Fruit fly (Drosophila melanogaster): ENCODE results near the gene Mat89Ba.

DNA sequence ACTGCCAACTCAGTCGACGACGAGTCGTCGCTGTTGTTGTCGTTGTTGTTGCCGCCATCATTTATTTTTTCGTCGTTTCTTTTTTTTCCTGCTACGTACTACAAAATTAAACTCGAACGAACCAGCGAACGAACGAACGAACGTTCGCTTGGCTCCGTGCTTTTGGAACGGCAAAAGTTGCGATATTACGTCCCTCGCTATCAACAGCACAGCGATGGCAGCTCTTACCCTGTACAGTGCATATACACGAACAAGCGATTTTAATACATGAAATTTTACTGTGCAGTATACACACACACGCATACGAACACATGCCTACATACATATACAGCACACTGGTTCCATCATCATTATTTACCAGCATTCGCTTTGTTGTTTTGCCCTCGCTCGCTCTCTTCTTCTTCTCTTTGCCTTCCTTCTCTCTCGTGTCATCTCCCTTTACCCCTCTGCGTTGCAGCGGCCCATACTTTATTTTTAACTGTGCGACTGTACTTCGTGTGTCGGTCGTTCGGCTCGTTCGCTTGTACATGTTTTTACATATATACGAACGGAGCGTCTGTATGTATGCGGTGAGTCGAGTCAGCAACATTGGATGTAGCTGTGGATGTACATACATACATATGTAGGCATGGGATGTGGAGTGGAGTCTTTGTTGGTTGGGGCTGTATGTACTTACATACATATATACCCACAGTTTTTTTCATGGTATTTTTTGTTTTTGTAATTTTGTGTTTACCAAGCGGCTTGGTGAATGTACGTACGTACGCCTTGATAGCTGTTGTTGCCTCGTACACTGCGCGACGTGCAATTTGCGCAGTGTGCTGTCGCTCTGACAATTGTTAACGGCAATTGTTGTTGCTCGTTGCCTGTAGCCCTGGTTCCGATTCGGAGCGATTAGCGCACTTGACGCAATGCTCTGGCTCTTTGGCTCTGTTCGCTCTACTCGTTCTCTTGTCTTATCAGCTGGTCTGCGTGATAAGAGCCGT, 22.1 kb downstream of the Mat89Ba start:
- TF ChIP-seq CG13624 (GFP tag; optimal IDR thresholded peaks at IDR 0.05) (peak; percentile 74), Ravus (GFP tag; IDR thresholded peaks at IDR 0.05) (no peak), Spps (tag; optimal IDR thresholded peaks at IDR 0.05) (no peak)
